Fruit fly (Drosophila melanogaster) S2 (cell line): ENCODE results near the gene ttm50.

Source experiments
- CG8478 ChIP-seq: fragments of >200 bp; optimal IDR thresholded peaks from 2 replicates; lab custom pipeline; 2018
- CTCF ChIP-seq, 2 experiments: fragments of >200 bp; optimal IDR thresholded peaks; 2 replicates each; lab custom pipeline; 2018

DNA sequence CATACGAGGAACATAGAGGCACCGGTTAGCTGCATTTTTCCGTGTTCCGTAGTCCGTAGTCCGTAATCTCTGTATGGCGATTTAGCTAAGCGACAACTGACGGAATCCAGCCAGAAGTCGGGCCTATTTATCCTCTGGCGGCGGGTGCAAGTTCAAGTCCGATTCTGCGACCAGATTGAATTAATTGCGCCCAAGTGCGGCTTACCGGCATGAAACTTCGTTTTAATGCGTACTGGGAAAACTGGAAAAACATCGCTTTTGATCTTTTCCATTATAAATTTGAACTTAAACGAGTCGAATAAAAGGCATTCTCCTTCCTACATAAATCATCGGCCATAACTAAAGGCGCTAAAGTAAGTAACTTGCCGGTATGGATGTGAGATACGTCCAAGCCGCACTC lies 38.2 kb downstream of the ttm50 start, which contains the start of gene dyw:
- no peak for TF ChIP-seq CTCF (optimal IDR thresholded peaks at IDR 0.05; lab: Kevin White, UChicago)
- TF ChIP-seq CG8478 (lab: Kevin White, UChicago): no peak
